Worm (Caenorhabditis elegans) whole organism, L2 larva: Measurements from ENCODE around the gene unc-2.

Experiments
- C34F6.9 ChIP-seq: fragments of 150-350 bp; optimal IDR thresholded peaks from 2 replicates; lab custom pipeline; 2014; ENCODE audit warnings: missing biosample characterization, missing genetic modification characterization
- F13H6.1 ChIP-seq: sonication (generic microtip); optimal IDR thresholded peaks from 2 replicates; lab custom pipeline; 2016; ENCODE audit warnings: missing genetic modification characterization, missing compliant biosample characterization
- R02D3.7 ChIP-seq: fragments of 150-350 bp; optimal IDR thresholded peaks from 2 replicates; lab custom pipeline; 2014; ENCODE audit warnings: missing biosample characterization, missing genetic modification characterization
- Y55F3AM.14 ChIP-seq: fragments of 200-800 bp; sonication (Bioruptor generic); optimal IDR thresholded peaks from 2 replicates; lab custom pipeline; 2018; ENCODE audit warnings: mild to moderate bottlenecking, missing genetic modification characterization, missing compliant biosample characterization
- ZK546.5 ChIP-seq: sonication (generic microtip); optimal IDR thresholded peaks from 2 replicates; lab custom pipeline; 2017; ENCODE audit warnings: missing biosample characterization, missing genetic modification characterization
- aly-2 ChIP-seq: fragments of 150-350 bp; optimal IDR thresholded peaks from 2 replicates; lab custom pipeline; 2014; ENCODE audit warnings: missing biosample characterization, missing genetic modification characterization
- ama-1 ChIP-seq: fragments of 150-350 bp; optimal IDR thresholded peaks from 2 replicates; lab custom pipeline; 2018; ENCODE audit warnings: inconsistent platforms
- blmp-1 ChIP-seq: sonication (generic microtip); optimal IDR thresholded peaks from 2 replicates; lab custom pipeline; 2017; ENCODE audit warnings: missing genetic modification characterization, mild to moderate bottlenecking, missing compliant biosample characterization, antibody characterized with exemption, moderate library complexity; ENCODE audit not compliant: insufficient read depth
- ceh-16 ChIP-seq: fragments of 150-350 bp; optimal IDR thresholded peaks from 2 replicates; lab custom pipeline; 2014; ENCODE audit warnings: missing biosample characterization, missing genetic modification characterization
- ceh-82 ChIP-seq: fragments of 150-350 bp; optimal IDR thresholded peaks from 2 replicates; lab custom pipeline; 2014; ENCODE audit warnings: missing biosample characterization, missing genetic modification characterization
- crh-2 ChIP-seq: sonication (generic microtip); optimal IDR thresholded peaks from 2 replicates; lab custom pipeline; 2017; ENCODE audit warnings: missing biosample characterization, missing genetic modification characterization
- dmd-4 ChIP-seq: sonication (generic microtip); optimal IDR thresholded peaks from 2 replicates; lab custom pipeline; 2017; ENCODE audit warnings: missing biosample characterization, missing genetic modification characterization
- egl-27 ChIP-seq: sonication (generic microtip); optimal IDR thresholded peaks from 3 replicates; lab custom pipeline; 2017; ENCODE audit warnings: missing biosample characterization, missing genetic modification reagents, missing genetic modification characterization
- fos-1 ChIP-seq: fragments of 150-350 bp; optimal IDR thresholded peaks from 2 replicates; lab custom pipeline; 2014; ENCODE audit warnings: missing biosample characterization, missing genetic modification characterization
- gmeb-1 ChIP-seq: fragments of 150-350 bp; optimal IDR thresholded peaks from 2 replicates; lab custom pipeline; 2014; ENCODE audit warnings: missing biosample characterization, missing genetic modification characterization
- lin-11 ChIP-seq: fragments of 150-350 bp; sonication (generic microtip); optimal IDR thresholded peaks from 2 replicates; lab custom pipeline; 2014; ENCODE audit warnings: missing biosample characterization, missing genetic modification characterization, inconsistent platforms, mixed read lengths
- lin-13 ChIP-seq: fragments of 150-350 bp; optimal IDR thresholded peaks from 2 replicates; lab custom pipeline; 2014; ENCODE audit warnings: missing biosample characterization, missing genetic modification reagents, missing genetic modification characterization
- lsy-2 ChIP-seq, 2 experiments: fragments of 150-350 bp in 1 of 2; sonication (generic microtip) in 1 of 2; optimal IDR thresholded peaks; 2 replicates each; lab custom pipeline; 2014 to 2017; ENCODE audit warnings: missing biosample characterization in 2 of 2, missing genetic modification characterization in 2 of 2
- mab-5 ChIP-seq: fragments of 150-350 bp; optimal IDR thresholded peaks from 2 replicates; lab custom pipeline; 2014; ENCODE audit warnings: missing biosample characterization, missing genetic modification characterization
- mbf-1 ChIP-seq: sonication (generic microtip); optimal IDR thresholded peaks from 2 replicates; lab custom pipeline; 2017; ENCODE audit warnings: missing biosample characterization, missing genetic modification characterization
- mdl-1 ChIP-seq, 2 experiments: fragments of 150-350 bp in 1 of 2; sonication (generic microtip) in 1 of 2; optimal IDR thresholded peaks; 2 replicates each; lab custom pipeline; 2017; ENCODE audit warnings: missing biosample characterization in 2 of 2, missing genetic modification characterization in 2 of 2
- nhr-10 ChIP-seq: sonication (generic microtip); optimal IDR thresholded peaks from 2 replicates; lab custom pipeline; 2017; ENCODE audit warnings: missing biosample characterization, missing genetic modification characterization
- nhr-11 ChIP-seq: fragments of 150-350 bp; optimal IDR thresholded peaks from 2 replicates; lab custom pipeline; 2014; ENCODE audit warnings: missing biosample characterization, missing genetic modification characterization
- nhr-12 ChIP-seq: fragments of 150-350 bp; optimal IDR thresholded peaks from 2 replicates; lab custom pipeline; 2014; ENCODE audit warnings: missing biosample characterization, missing genetic modification characterization
- nhr-129 ChIP-seq: fragments of 150-350 bp; optimal IDR thresholded peaks from 2 replicates; lab custom pipeline; 2014; ENCODE audit warnings: missing biosample characterization, missing genetic modification characterization
- nhr-21 ChIP-seq: fragments of 150-350 bp; optimal IDR thresholded peaks from 2 replicates; lab custom pipeline; 2014; ENCODE audit warnings: missing biosample characterization, missing genetic modification characterization
- nhr-23 ChIP-seq: fragments of 150-350 bp; optimal IDR thresholded peaks from 2 replicates; lab custom pipeline; 2014; ENCODE audit warnings: missing biosample characterization, missing genetic modification reagents, missing genetic modification characterization
- nhr-237 ChIP-seq: fragments of 150-350 bp; optimal IDR thresholded peaks from 2 replicates; lab custom pipeline; 2014; ENCODE audit warnings: missing biosample characterization, missing genetic modification characterization
- nhr-25 ChIP-seq: fragments of 150-350 bp; sonication (generic microtip); optimal IDR thresholded peaks from 3 replicates; lab custom pipeline; 2014; ENCODE audit warnings: missing biosample characterization, missing genetic modification characterization
- nhr-6 ChIP-seq: fragments of 150-350 bp; optimal IDR thresholded peaks from 2 replicates; lab custom pipeline; 2014; ENCODE audit warnings: missing biosample characterization, missing genetic modification characterization
- nhr-77 ChIP-seq: fragments of 150-350 bp; optimal IDR thresholded peaks from 2 replicates; lab custom pipeline; 2014; ENCODE audit warnings: missing biosample characterization, missing genetic modification characterization
- peb-1 ChIP-seq: fragments of 150-350 bp; optimal IDR thresholded peaks from 2 replicates; lab custom pipeline; 2014; ENCODE audit warnings: missing biosample characterization, missing genetic modification characterization
- sem-4 ChIP-seq: fragments of 150-350 bp; optimal IDR thresholded peaks from 2 replicates; lab custom pipeline; 2014; ENCODE audit warnings: missing biosample characterization, missing genetic modification reagents, missing genetic modification characterization
- skn-1 ChIP-seq: sonication (generic microtip); optimal IDR thresholded peaks from 2 replicates; lab custom pipeline; 2017; ENCODE audit warnings: missing biosample characterization, missing genetic modification characterization
- sma-3 ChIP-seq: sonication (generic microtip); optimal IDR thresholded peaks from 2 replicates; lab custom pipeline; 2016; ENCODE audit warnings: missing genetic modification reagents, missing genetic modification characterization, missing compliant biosample characterization
- sma-9 ChIP-seq, 2 experiments: fragments of 150-350 bp in 1 of 2; sonication (generic microtip) in 1 of 2; optimal IDR thresholded peaks; 2 replicates each; lab custom pipeline; 2014 to 2016; ENCODE audit warnings: missing genetic modification characterization in 2 of 2, mild to moderate bottlenecking in 1 of 2, missing biosample characterization in 1 of 2, missing compliant biosample characterization in 1 of 2, missing genetic modification reagents in 1 of 2, moderate library complexity in 1 of 2
- snpc-4 ChIP-seq: fragments of 150-350 bp; optimal IDR thresholded peaks from 2 replicates; lab custom pipeline; 2014; ENCODE audit warnings: missing biosample characterization, missing genetic modification characterization
- unc-39 ChIP-seq: fragments of 150-350 bp; optimal IDR thresholded peaks from 2 replicates; lab custom pipeline; 2014; ENCODE audit warnings: missing biosample characterization, missing genetic modification characterization
- unc-55 ChIP-seq: fragments of 150-350 bp; sonication (generic microtip); optimal IDR thresholded peaks from 3 replicates; lab custom pipeline; 2014; ENCODE audit warnings: missing biosample characterization, missing genetic modification reagents, missing genetic modification characterization
- zag-1 ChIP-seq: fragments of 150-350 bp; optimal IDR thresholded peaks from 2 replicates; lab custom pipeline; 2014; ENCODE audit warnings: missing biosample characterization, missing genetic modification characterization
- ztf-1 ChIP-seq: fragments of 200-800 bp; sonication (Bioruptor generic); conservative IDR thresholded peaks from 2 replicates; pipeline ENCODE4 v1.3.6; 2022; ENCODE audit warnings: missing genetic modification characterization, missing compliant biosample characterization
- ztf-11 ChIP-seq: sonication (generic microtip); optimal IDR thresholded peaks from 2 replicates; lab custom pipeline; 2017; ENCODE audit warnings: missing biosample characterization, missing genetic modification characterization
- ztf-4 ChIP-seq: fragments of 150-350 bp; optimal IDR thresholded peaks from 2 replicates; lab custom pipeline; 2014; ENCODE audit warnings: missing biosample characterization, missing genetic modification characterization

unc-2 gene

DNA sequence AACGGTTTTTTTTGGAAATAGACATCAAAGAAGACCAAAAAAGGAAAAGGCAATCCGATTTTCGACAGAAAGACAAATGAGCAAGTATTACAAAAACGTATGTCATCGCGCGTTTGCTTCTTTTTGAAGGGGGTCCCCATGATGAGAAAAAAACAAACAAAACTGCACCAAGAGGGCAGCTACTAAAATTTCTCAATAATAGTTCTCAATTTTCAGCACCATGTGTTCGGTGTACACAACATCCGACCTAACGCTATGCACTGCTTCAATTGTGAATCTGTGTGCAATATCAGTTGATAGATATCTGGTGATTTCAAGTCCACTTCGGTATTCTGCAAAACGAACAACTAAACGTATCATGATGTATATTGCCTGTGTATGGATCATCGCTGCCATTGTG is 88.8 kb downstream of the unc-2 start:
- TF ChIP-seq skn-1 (tag; lab: Kevin White, UChicago) (no peak), Y55F3AM.14 (GFP tag; lab: Kevin White, UChicago) (no peak), blmp-1 (tag; lab: Kevin White, UChicago) (no peak), mab-5 (tag; lab: Kevin White, UChicago) (no peak), nhr-21 (tag; lab: Kevin White, UChicago) (no peak), nhr-11 (tag; lab: Kevin White, UChicago) (no peak), ceh-16 (tag; lab: Kevin White, UChicago) (no peak), sma-9 (GFP tag; optimal IDR thresholded peaks at IDR 0.05; lab: Kevin White, UChicago) (no peak), sma-9 (tag; optimal IDR thresholded peaks at IDR 0.05; lab: Kevin White, UChicago) (no peak), nhr-12 (tag; lab: Kevin White, UChicago) (no peak), fos-1 (tag; lab: Kevin White, UChicago) (no peak), crh-2 (tag; lab: Kevin White, UChicago) (no peak), ztf-1 (GFP tag; lab: Robert Waterston, UW) (no peak), nhr-77 (no peak), gmeb-1 (no peak), sma-3 (no peak), mdl-1 (tag; optimal IDR thresholded peaks at IDR 0.05; lab: Kevin White, UChicago) (no peak)

DNA sequence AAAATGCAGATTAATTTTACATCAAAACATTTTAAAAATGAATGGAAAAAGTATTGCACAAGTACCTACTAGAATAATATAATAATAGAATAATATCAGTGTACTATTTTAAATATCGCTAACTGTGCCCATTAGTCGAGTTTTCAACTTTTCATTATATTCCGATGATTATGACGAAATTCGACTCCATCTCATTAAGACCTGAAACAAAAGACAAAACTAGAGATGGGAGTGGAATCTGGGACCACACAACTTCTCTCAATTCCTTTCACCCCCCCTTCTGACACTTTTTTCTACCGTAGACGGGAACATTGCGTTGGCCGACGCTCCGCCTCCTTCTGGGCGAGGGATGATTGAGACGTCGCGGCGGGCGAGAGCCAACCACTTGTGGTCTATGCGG is 90.1 kb downstream of the unc-2 start, which contains the start of gene ser-7:
Gene ser-7, plus strand, starts transcription at position 301 of the 400 bp plus-strand sequence.
- no peak for TF ChIP-seq lin-13 (GFP tag; lab: Kevin White, UChicago)
- peak; percentile 15 for TF ChIP-seq Y55F3AM.14 (GFP tag; lab: Kevin White, UChicago)

DNA sequence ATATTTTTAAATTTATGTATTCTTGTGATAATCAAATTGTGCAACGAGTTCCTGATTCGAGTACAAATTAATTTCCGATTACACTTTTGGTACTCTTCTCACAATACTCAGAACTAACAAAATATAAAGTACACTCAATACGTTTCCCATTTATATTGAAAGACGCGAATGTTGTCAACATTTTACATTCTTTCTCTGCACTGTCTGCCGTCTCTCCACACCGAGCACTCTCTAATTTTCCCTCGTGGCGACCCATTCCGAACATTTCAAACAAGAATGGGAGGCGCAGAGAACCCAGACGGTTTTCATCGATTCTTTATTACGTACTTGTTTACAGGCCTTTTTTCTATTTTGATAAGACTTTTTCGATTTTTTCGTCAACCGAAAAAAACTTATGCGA is 95.5 kb downstream of the unc-2 start, which contains the start of gene C09B7.2:
Gene C09B7.2, plus strand, starts transcription at position 349 of the 400 bp plus-strand sequence.
- TF ChIP-seq R02D3.7 (tag; lab: Kevin White, UChicago), result no peak
- peak; percentile 24 for TF ChIP-seq snpc-4 (tag; lab: Kevin White, UChicago)
- no peak for TF ChIP-seq ztf-11 (tag; lab: Kevin White, UChicago)
- TF ChIP-seq aly-2, result no peak
- TF ChIP-seq nhr-6 (tag; lab: Kevin White, UChicago), result peak; percentile 9
- TF ChIP-seq nhr-23 (tag; lab: Kevin White, UChicago), result no peak
- peak; percentile 43 for TF ChIP-seq skn-1 (tag; lab: Kevin White, UChicago)
- no peak for TF ChIP-seq dmd-4 (tag; lab: Kevin White, UChicago)
- peak; percentile 25 for TF ChIP-seq blmp-1 (tag; lab: Kevin White, UChicago)
- TF ChIP-seq ceh-82 (tag; lab: Kevin White, UChicago), result no peak
- peak; percentile 55 for TF ChIP-seq sem-4 (tag; lab: Kevin White, UChicago)
- peak; percentile 75 for TF ChIP-seq unc-55
- peak; percentile 71 for TF ChIP-seq sma-3
- peak; percentile 87 for TF ChIP-seq sma-9 (GFP tag; optimal IDR thresholded peaks at IDR 0.05; lab: Kevin White, UChicago)
- TF ChIP-seq sma-9 (tag; optimal IDR thresholded peaks at IDR 0.05; lab: Kevin White, UChicago), result no peak
- TF ChIP-seq fos-1 (tag; lab: Kevin White, UChicago), result peak; percentile 73
- TF ChIP-seq mdl-1 (tag; optimal IDR thresholded peaks at IDR 0.05; lab: Kevin White, UChicago), result peak; percentile 93 to 95
- peak; percentile 55 for TF ChIP-seq egl-27 (tag; lab: Kevin White, UChicago)
- peak; percentile 74 for TF ChIP-seq C34F6.9
- TF ChIP-seq zag-1 (tag; lab: Kevin White, UChicago), result peak; percentile 39
- no peak for TF ChIP-seq peb-1 (tag; lab: Kevin White, UChicago)
- TF ChIP-seq gmeb-1, result peak; percentile 68
- TF ChIP-seq ama-1 (lab: Kevin White, UChicago), result no peak
- TF ChIP-seq lin-13 (GFP tag; lab: Kevin White, UChicago), result peak; percentile 59
- no peak for TF ChIP-seq ZK546.5
- TF ChIP-seq crh-2 (tag; lab: Kevin White, UChicago), result peak; percentile 93
- TF ChIP-seq nhr-129, result peak; percentile 75
- TF ChIP-seq nhr-237 (tag; lab: Kevin White, UChicago), result no peak
- peak; percentile 17 to 79 for TF ChIP-seq lsy-2 (tag; optimal IDR thresholded peaks at IDR 0.05; lab: Kevin White, UChicago)
- TF ChIP-seq nhr-10, result no peak
- no peak for TF ChIP-seq mbf-1 (tag; lab: Kevin White, UChicago)
- peak; percentile 34 for TF ChIP-seq mab-5 (tag; lab: Kevin White, UChicago)
- peak; percentile 82 for TF ChIP-seq F13H6.1
- TF ChIP-seq ztf-4 (tag; lab: Kevin White, UChicago), result peak; percentile 50
- no peak for TF ChIP-seq nhr-77
- TF ChIP-seq lin-11, result no peak
- peak; percentile 56 for TF ChIP-seq nhr-25 (tag; lab: Kevin White, UChicago)
- TF ChIP-seq unc-39 (tag; lab: Kevin White, UChicago), result no peak
- TF ChIP-seq nhr-21 (tag; lab: Kevin White, UChicago), result peak; percentile 50
- TF ChIP-seq, all 48 proteins: peak for 23
